Worm (Caenorhabditis elegans): ENCODE data around the gene F21C10.18.

ce11 chrV:9122004-9122403 lies 13.7 kb downstream of the F21C10.18 start, which contains the start of gene F21C10.13:
- TF ChIP-seq hnd-1 (tag; optimal IDR thresholded peaks at IDR 0.05) = no peak
- TF ChIP-seq scrt-1 (GFP tag; IDR thresholded peaks at IDR 0.05) = no peak
